Fruit fly (Drosophila melanogaster) S2 (cell line): ENCODE measurements around the gene not.

Experiments
- CG8478 ChIP-seq: fragments of >200 bp; optimal IDR thresholded peaks from 2 replicates; lab custom pipeline; 2018
- CTCF ChIP-seq, 2 experiments: fragments of >200 bp; optimal IDR thresholded peaks; 2 replicates each; lab custom pipeline; 2018

DNA sequence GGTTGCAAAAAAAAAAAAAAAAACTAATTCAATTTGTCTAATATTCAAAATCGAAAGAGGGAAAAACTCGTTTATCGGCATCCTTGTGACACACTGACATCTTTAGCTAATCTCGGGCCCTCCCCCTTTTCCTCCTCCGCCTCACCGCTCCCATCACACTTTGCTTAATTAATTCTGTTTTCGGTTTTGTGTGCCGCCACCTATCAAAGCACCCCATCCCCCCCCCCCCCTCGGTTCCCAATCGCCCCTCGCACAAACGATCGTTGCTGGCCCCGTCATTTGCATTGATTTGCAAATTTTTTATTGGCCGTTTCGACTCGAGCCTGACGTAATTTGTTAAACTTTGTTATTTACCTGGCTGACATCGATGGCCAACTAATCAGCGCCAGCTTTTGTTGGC lies 6.5 kb upstream of the not start:
- TF ChIP-seq CTCF (optimal IDR thresholded peaks at IDR 0.05; lab: Kevin White, UChicago) = no peak
- no peak for TF ChIP-seq CG8478 (lab: Kevin White, UChicago)
